Fruit fly (Drosophila melanogaster) whole organism, embryonic: Measurements from ENCODE around the gene aru.

Source experiments
- B-H2 ChIP-seq: fragments of 200-800 bp; sonication (Bioruptor generic); optimal IDR thresholded peaks from 2 replicates; lab custom pipeline; 2018; ENCODE audit warnings: missing biosample characterization, mild to moderate bottlenecking, missing genetic modification characterization
- CG1024 ChIP-seq: fragments of 200-800 bp; sonication (Bioruptor generic); IDR thresholded peaks from 2 replicates; pipeline ENCODE4 v1.3.6; 2022; ENCODE audit warnings: missing biosample characterization, missing genetic modification characterization
- CG10321 ChIP-seq: fragments of 200-800 bp; sonication (Bioruptor generic); IDR thresholded peaks from 2 replicates; pipeline ENCODE4 v1.3.6; 2022; ENCODE audit warnings: missing biosample characterization, missing genetic modification characterization
- CG10462 ChIP-seq: fragments of 200-800 bp; sonication (Bioruptor generic); optimal IDR thresholded peaks from 2 replicates; lab custom pipeline; 2016; ENCODE audit warnings: missing biosample characterization, missing genetic modification characterization
- CG10959 ChIP-seq: fragments of 200-800 bp; sonication (Bioruptor generic); IDR thresholded peaks from 2 replicates; pipeline ENCODE4 v1.3.6; 2022; ENCODE audit warnings: missing biosample characterization, missing genetic modification characterization
- CG11093 ChIP-seq: fragments of 200-800 bp; sonication (Bioruptor generic); IDR thresholded peaks from 3 replicates; pipeline ENCODE4 v1.3.6; 2022; ENCODE audit warnings: missing biosample characterization, missing genetic modification characterization
- CG12155 ChIP-seq: fragments of 200-800 bp; sonication (Bioruptor generic); optimal IDR thresholded peaks from 3 replicates; lab custom pipeline; 2016; ENCODE audit warnings: missing biosample characterization, missing genetic modification characterization
- CG12942 ChIP-seq: fragments of 200-800 bp; sonication (Bioruptor generic); optimal IDR thresholded peaks from 3 replicates; lab custom pipeline; 2016; ENCODE audit warnings: missing biosample characterization, missing genetic modification characterization
- CG14050 ChIP-seq: fragments of 200-800 bp; sonication (Bioruptor generic); IDR thresholded peaks from 3 replicates; pipeline ENCODE4 v1.3.6; 2022; ENCODE audit warnings: missing biosample characterization, missing genetic modification characterization
- CG15514 ChIP-seq: fragments of 200-800 bp; sonication (Bioruptor generic); optimal IDR thresholded peaks from 3 replicates; lab custom pipeline; 2017; ENCODE audit warnings: missing biosample characterization, missing genetic modification characterization, mild to moderate bottlenecking, moderate library complexity, missing genetic modification reagents
- CG1602 ChIP-seq: fragments of 200-800 bp; sonication (Bioruptor generic); optimal IDR thresholded peaks from 3 replicates; lab custom pipeline; 2016; ENCODE audit warnings: missing biosample characterization, missing genetic modification characterization
- CG16779 ChIP-seq: fragments of 200-800 bp; sonication (Bioruptor generic); IDR thresholded peaks from 2 replicates; pipeline ENCODE4 v1.3.6; 2022; ENCODE audit warnings: missing biosample characterization, missing genetic modification characterization
- CG18764 ChIP-seq: fragments of 200-800 bp; sonication (Bioruptor generic); optimal IDR thresholded peaks from 3 replicates; lab custom pipeline; 2016; ENCODE audit warnings: missing biosample characterization, missing genetic modification characterization
- CG2678 ChIP-seq: fragments of 200-800 bp; sonication (Bioruptor generic); optimal IDR thresholded peaks from 3 replicates; lab custom pipeline; 2019; ENCODE audit warnings: missing biosample characterization, mild to moderate bottlenecking, missing genetic modification characterization, moderate library complexity
- CG3065 ChIP-seq: fragments of 200-800 bp; sonication (Bioruptor generic); optimal IDR thresholded peaks from 2 replicates; lab custom pipeline; 2016; ENCODE audit warnings: missing biosample characterization, missing genetic modification characterization
- CG33213 ChIP-seq: fragments of 200-800 bp; sonication (Bioruptor generic); optimal IDR thresholded peaks from 3 replicates; lab custom pipeline; 2016; ENCODE audit warnings: missing biosample characterization, missing genetic modification characterization
- CG34224 ChIP-seq: fragments of 200-800 bp; sonication (Bioruptor generic); IDR thresholded peaks from 3 replicates; pipeline ENCODE4 v1.3.6; 2022; ENCODE audit warnings: missing biosample characterization, missing genetic modification characterization; ENCODE audit not compliant: partially characterized antibody
- CG43689 ChIP-seq: fragments of 200-800 bp; sonication (Bioruptor generic); IDR thresholded peaks from 2 replicates; pipeline ENCODE4 v1.3.6; 2022; ENCODE audit warnings: missing biosample characterization, missing genetic modification characterization
- CG4404 ChIP-seq: fragments of 200-800 bp; sonication (Bioruptor generic); IDR thresholded peaks from 2 replicates; pipeline ENCODE4 v1.3.6; 2022; ENCODE audit warnings: missing biosample characterization, missing genetic modification characterization
- CG6272 ChIP-seq: fragments of 200-800 bp; sonication (Bioruptor generic); IDR thresholded peaks from 2 replicates; pipeline ENCODE4 v1.3.6; 2022; ENCODE audit warnings: missing biosample characterization, missing genetic modification characterization
- CG6813 ChIP-seq: fragments of 200-800 bp; sonication (Bioruptor generic); optimal IDR thresholded peaks from 2 replicates; lab custom pipeline; 2017; ENCODE audit warnings: missing biosample characterization, missing genetic modification characterization, mild to moderate bottlenecking, moderate library complexity, missing genetic modification reagents
- CG9876 ChIP-seq: fragments of 200-800 bp; sonication (Bioruptor generic); optimal IDR thresholded peaks from 2 replicates; lab custom pipeline; 2016; ENCODE audit warnings: missing biosample characterization, missing genetic modification characterization
- Camta ChIP-seq: fragments of 200-800 bp; sonication (Bioruptor generic); optimal IDR thresholded peaks from 2 replicates; lab custom pipeline; 2016; ENCODE audit warnings: missing biosample characterization, missing genetic modification characterization
- Dbx ChIP-seq: fragments of 200-800 bp; sonication (Bioruptor generic); IDR thresholded peaks from 3 replicates; pipeline ENCODE4 v1.3.6; 2022; ENCODE audit warnings: missing biosample characterization, missing genetic modification characterization
- Dek ChIP-seq: fragments of 200-800 bp; sonication (Bioruptor generic); optimal IDR thresholded peaks from 3 replicates; lab custom pipeline; 2019; ENCODE audit warnings: missing biosample characterization, mild to moderate bottlenecking, missing genetic modification characterization, moderate library complexity
- Doc3 ChIP-seq: fragments of 200-800 bp; sonication (Bioruptor generic); IDR thresholded peaks from 3 replicates; pipeline ENCODE4 v1.3.6; 2022; ENCODE audit warnings: missing biosample characterization, missing genetic modification characterization; ENCODE audit not compliant: partially characterized antibody
- ERR ChIP-seq: fragments of 200-800 bp; sonication (Bioruptor generic); optimal IDR thresholded peaks from 2 replicates; lab custom pipeline; 2016; ENCODE audit warnings: missing biosample characterization, missing genetic modification characterization
- HmgZ ChIP-seq: fragments of 200-800 bp; sonication (Bioruptor generic); optimal IDR thresholded peaks from 2 replicates; lab custom pipeline; 2018; ENCODE audit warnings: missing biosample characterization, mild to moderate bottlenecking, missing genetic modification characterization
- Hmr ChIP-seq: fragments of 200-800 bp; sonication (Bioruptor generic); optimal IDR thresholded peaks from 3 replicates; lab custom pipeline; 2017; ENCODE audit warnings: mild to moderate bottlenecking, missing biosample characterization, missing genetic modification reagents, missing genetic modification characterization
- Hr51 ChIP-seq, 2 experiments: fragments of 200-800 bp; sonication (Bioruptor generic); optimal IDR thresholded peaks; 2 replicates in 1 of 2; 3 replicates in 1 of 2; lab custom pipeline; 2016 to 2018; ENCODE audit warnings: missing biosample characterization in 2 of 2, missing genetic modification characterization in 2 of 2, mild to moderate bottlenecking in 1 of 2, moderate library complexity in 1 of 2
- MBD-R2 ChIP-seq: fragments of 200-800 bp; sonication (Bioruptor generic); IDR thresholded peaks from 2 replicates; pipeline ENCODE4 v1.3.6; 2022; ENCODE audit warnings: missing biosample characterization, missing genetic modification characterization
- Taf1 ChIP-seq: fragments of 200-800 bp; sonication (Bioruptor generic); IDR thresholded peaks from 2 replicates; pipeline ENCODE4 v1.3.6; 2022; ENCODE audit warnings: missing biosample characterization, missing genetic modification characterization
- YL-1 ChIP-seq: fragments of 200-800 bp; sonication (Bioruptor generic); optimal IDR thresholded peaks from 3 replicates; lab custom pipeline; 2017; ENCODE audit warnings: missing biosample characterization, mild to moderate bottlenecking, missing genetic modification characterization
- ara ChIP-seq: fragments of 200-800 bp; sonication (Bioruptor generic); IDR thresholded peaks from 2 replicates; pipeline ENCODE4 v1.3.6; 2022; ENCODE audit warnings: missing biosample characterization, missing genetic modification characterization
- cad ChIP-seq: fragments of >200 bp; optimal IDR thresholded peaks from 2 replicates; lab custom pipeline; 2017; ENCODE audit warnings: missing biosample characterization, missing genetic modification characterization
- chn ChIP-seq: fragments of 200-800 bp; sonication (Bioruptor generic); optimal IDR thresholded peaks from 2 replicates; lab custom pipeline; 2016; ENCODE audit warnings: missing biosample characterization, missing genetic modification characterization
- crol ChIP-seq: fragments of 200-800 bp; sonication (Bioruptor generic); IDR thresholded peaks from 2 replicates; pipeline ENCODE4 v1.3.6; 2022; ENCODE audit warnings: missing biosample characterization, missing genetic modification characterization
- danr ChIP-seq: fragments of 200-800 bp; sonication (Bioruptor generic); IDR thresholded peaks from 2 replicates; pipeline ENCODE4 v1.3.6; 2022; ENCODE audit warnings: missing biosample characterization, missing genetic modification characterization
- dm ChIP-seq: fragments of 200-800 bp; sonication (Bioruptor generic); optimal IDR thresholded peaks from 3 replicates; lab custom pipeline; 2016; ENCODE audit warnings: missing biosample characterization, missing genetic modification characterization
- fd102C ChIP-seq: fragments of 200-800 bp; sonication (Bioruptor generic); optimal IDR thresholded peaks from 2 replicates; lab custom pipeline; 2018; ENCODE audit warnings: missing biosample characterization, mild to moderate bottlenecking, missing genetic modification characterization, moderate library complexity
- fru ChIP-seq: fragments of >200 bp; optimal IDR thresholded peaks from 2 replicates; lab custom pipeline; 2017
- gcm ChIP-seq: fragments of 200-800 bp; sonication (Bioruptor generic); optimal IDR thresholded peaks from 2 replicates; lab custom pipeline; 2019; ENCODE audit warnings: missing biosample characterization, mild to moderate bottlenecking, missing genetic modification characterization, moderate library complexity
- jing ChIP-seq: fragments of 200-800 bp; sonication (Bioruptor generic); optimal IDR thresholded peaks from 2 replicates; lab custom pipeline; 2018; ENCODE audit warnings: missing biosample characterization, mild to moderate bottlenecking, missing genetic modification characterization
- luna ChIP-seq: fragments of 200-800 bp; sonication (Bioruptor generic); optimal IDR thresholded peaks from 2 replicates; lab custom pipeline; 2016; ENCODE audit warnings: missing biosample characterization, missing genetic modification characterization
- onecut ChIP-seq: fragments of 200-800 bp; sonication (Bioruptor generic); IDR thresholded peaks from 2 replicates; pipeline ENCODE4 v1.3.6; 2022; ENCODE audit warnings: missing biosample characterization, missing genetic modification characterization
- p53 ChIP-seq: fragments of 200-800 bp; sonication (Bioruptor generic); optimal IDR thresholded peaks from 2 replicates; lab custom pipeline; 2016; ENCODE audit warnings: missing biosample characterization, missing genetic modification characterization
- pfk ChIP-seq: fragments of 200-800 bp; sonication (Bioruptor generic); optimal IDR thresholded peaks from 2 replicates; lab custom pipeline; 2018; ENCODE audit warnings: missing biosample characterization, mild to moderate bottlenecking, missing genetic modification characterization, moderate library complexity
- ranshi ChIP-seq: fragments of 200-800 bp; sonication (Bioruptor generic); IDR thresholded peaks from 2 replicates; pipeline ENCODE4 v1.3.6; 2022; ENCODE audit warnings: missing biosample characterization, missing genetic modification characterization
- ro ChIP-seq: fragments of 200-800 bp; sonication (Bioruptor generic); IDR thresholded peaks from 2 replicates; pipeline ENCODE4 v1.3.6; 2022; ENCODE audit warnings: missing biosample characterization, missing genetic modification characterization
- sisA ChIP-seq: fragments of 200-800 bp; sonication (Bioruptor generic); IDR thresholded peaks from 2 replicates; pipeline ENCODE4 v1.3.6; 2022; ENCODE audit warnings: missing biosample characterization, missing genetic modification characterization
- vfl ChIP-seq: fragments of 200-800 bp; sonication (Bioruptor generic); optimal IDR thresholded peaks from 2 replicates; lab custom pipeline; 2016; ENCODE audit warnings: missing biosample characterization, missing genetic modification characterization

aru gene

DNA sequence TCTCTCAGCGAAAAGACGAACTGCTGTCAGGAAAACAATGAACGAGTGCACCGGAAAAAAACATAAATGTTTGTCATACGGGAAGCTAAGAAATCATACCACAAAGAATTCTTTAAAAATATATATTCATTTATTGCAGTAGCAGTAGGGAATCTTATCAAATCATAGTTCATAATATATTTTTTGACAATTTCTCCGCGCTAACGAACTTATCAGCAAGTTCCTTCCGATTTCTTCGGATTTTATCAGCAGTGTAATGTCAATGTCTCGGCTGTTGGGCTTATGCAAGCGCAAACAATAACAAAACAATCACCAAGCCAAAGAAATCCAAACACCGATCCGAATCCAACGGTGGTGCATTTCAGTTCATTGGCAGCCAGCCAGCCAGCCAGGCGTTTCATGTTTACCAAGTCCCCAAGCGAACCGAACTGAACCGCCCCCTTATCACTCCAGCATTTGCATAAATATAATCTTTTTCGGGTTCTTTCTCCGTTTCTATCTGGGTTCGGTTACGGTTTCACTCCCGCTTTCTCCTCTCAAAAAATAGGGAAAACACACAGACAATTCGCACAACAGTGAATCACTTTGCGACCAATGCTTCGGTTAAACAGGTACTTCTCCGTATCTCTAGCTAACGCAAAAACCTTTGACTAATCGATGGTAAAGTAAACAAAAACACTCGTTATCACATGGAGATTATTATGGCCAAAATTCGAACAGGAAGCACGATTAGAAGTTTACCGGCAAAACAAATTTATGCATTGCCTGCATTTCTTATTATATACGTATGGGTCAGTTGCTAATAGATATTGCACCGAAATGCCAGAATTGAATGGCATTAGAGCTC is 40.4 kb downstream of the aru start (continued):
- TF ChIP-seq gcm (peak; percentile 46), CG3065 (GFP tag; lab: Kevin White, UChicago) (no peak), CG1024 (GFP tag; lab: Robert Waterston, UW) (no peak), cad (GFP tag; lab: Kevin White, UChicago) (no peak), chn (GFP tag; lab: Kevin White, UChicago) (no peak), fru (lab: Kevin White, UChicago) (no peak), CG4404 (no peak), MBD-R2 (GFP tag; lab: Robert Waterston, UW) (no peak), CG10959 (GFP tag; lab: Robert Waterston, UW) (no peak), danr (no peak), CG16779 (GFP tag; lab: Robert Waterston, UW) (no peak), Doc3 (GFP tag; lab: Robert Waterston, UW) (no peak), B-H2 (no peak), CG10321 (GFP tag; lab: Robert Waterston, UW) (no peak), pfk (GFP tag; lab: Kevin White, UChicago) (no peak), CG6272 (GFP tag; lab: Robert Waterston, UW) (no peak), vfl (GFP tag; lab: Kevin White, UChicago) (no peak), Hr51 (GFP tag; optimal IDR thresholded peaks at IDR 0.05; lab: Kevin White, UChicago) (no peak), Dek (tag; lab: Kevin White, UChicago) (no peak), jing (GFP tag; lab: Kevin White, UChicago) (no peak), crol (GFP tag; lab: Robert Waterston, UW) (no peak), HmgZ (tag; lab: Kevin White, UChicago) (no peak), fd102C (GFP tag; lab: Kevin White, UChicago) (no peak), CG1602 (GFP tag; lab: Kevin White, UChicago) (peak; percentile 49), CG2678 (tag; lab: Kevin White, UChicago) (peak; percentile 47), CG14050 (GFP tag; lab: Robert Waterston, UW) (no peak; the same call in 2 of the 3 replicates), CG6813 (no peak), Hmr (no peak), CG33213 (GFP tag; lab: Kevin White, UChicago) (no peak), CG11093 (GFP tag; lab: Robert Waterston, UW) (no peak), ERR (GFP tag; lab: Kevin White, UChicago) (no peak), CG12155 (GFP tag; lab: Kevin White, UChicago) (no peak), ro (GFP tag; lab: Robert Waterston, UW) (no peak), luna (no peak), Taf1 (GFP tag; lab: Robert Waterston, UW) (no peak), dm (GFP tag; lab: Kevin White, UChicago) (no peak), CG9876 (GFP tag; lab: Kevin White, UChicago) (no peak), CG15514 (GFP tag; lab: Kevin White, UChicago) (no peak), CG43689 (GFP tag; lab: Robert Waterston, UW) (0 out of 2 replicates have a peak, but pooled peaks have one; percentile 25), CG10462 (GFP tag; lab: Kevin White, UChicago) (peak; percentile 32), Camta (GFP tag; lab: Kevin White, UChicago) (no peak), ara (GFP tag; lab: Robert Waterston, UW) (no peak), CG18764 (GFP tag; lab: Kevin White, UChicago) (no peak), ranshi (GFP tag; lab: Robert Waterston, UW) (no peak), YL-1 (GFP tag; lab: Kevin White, UChicago) (no peak), sisA (GFP tag; lab: Robert Waterston, UW) (peak; percentile 60), CG12942 (GFP tag; lab: Kevin White, UChicago) (peak; percentile 47), Dbx (GFP tag; lab: Robert Waterston, UW) (no peak), p53 (GFP tag; lab: Kevin White, UChicago) (no peak), onecut (GFP tag; lab: Robert Waterston, UW) (no peak), CG34224 (GFP tag; lab: Robert Waterston, UW) (no peak)
